Fruit fly (Drosophila melanogaster) whole organism, embryonic: ENCODE measurements around the gene CG9919.

Experiments used
- Ada2b ChIP-seq: fragments of 200-800 bp; sonication (Bioruptor generic); IDR thresholded peaks from 2 replicates; pipeline ENCODE4 v1.3.6; 2022; ENCODE audit warnings: missing biosample characterization, missing genetic modification characterization
- Atf-2 ChIP-seq: fragments of 200-800 bp; sonication (Bioruptor generic); optimal IDR thresholded peaks from 2 replicates; lab custom pipeline; 2016; ENCODE audit warnings: missing biosample characterization, missing genetic modification characterization
- Bdp1 ChIP-seq: fragments of 200-800 bp; sonication (Bioruptor generic); optimal IDR thresholded peaks from 3 replicates; lab custom pipeline; 2016; ENCODE audit warnings: missing biosample characterization, missing genetic modification characterization
- CG10321 ChIP-seq: fragments of 200-800 bp; sonication (Bioruptor generic); IDR thresholded peaks from 2 replicates; pipeline ENCODE4 v1.3.6; 2022; ENCODE audit warnings: missing biosample characterization, missing genetic modification characterization
- CG14667 ChIP-seq: fragments of 200-800 bp; sonication (Bioruptor generic); IDR thresholded peaks from 2 replicates; pipeline ENCODE4 v1.3.6; 2022; ENCODE audit warnings: missing biosample characterization, missing genetic modification characterization
- CG14860 ChIP-seq: fragments of 200-800 bp; sonication (Bioruptor generic); IDR thresholded peaks from 3 replicates; pipeline ENCODE4 v1.3.6; 2022; ENCODE audit warnings: missing biosample characterization, missing genetic modification characterization; ENCODE audit not compliant: partially characterized antibody
- CG1602 ChIP-seq: fragments of 200-800 bp; sonication (Bioruptor generic); optimal IDR thresholded peaks from 3 replicates; lab custom pipeline; 2016; ENCODE audit warnings: missing biosample characterization, missing genetic modification characterization
- CG17186 ChIP-seq: fragments of 200-800 bp; sonication (Bioruptor generic); optimal IDR thresholded peaks from 3 replicates; lab custom pipeline; 2017; ENCODE audit warnings: missing biosample characterization, missing genetic modification reagents, missing genetic modification characterization
- CG17359 ChIP-seq: fragments of 200-800 bp; sonication (Bioruptor generic); optimal IDR thresholded peaks from 3 replicates; lab custom pipeline; 2018; ENCODE audit warnings: missing biosample characterization, mild to moderate bottlenecking, missing genetic modification characterization, moderate library complexity
- CG2120 ChIP-seq: fragments of 200-800 bp; sonication (Bioruptor generic); optimal IDR thresholded peaks from 3 replicates; lab custom pipeline; 2016; ENCODE audit warnings: missing biosample characterization, missing genetic modification characterization
- CG31441 ChIP-seq: fragments of 200-800 bp; sonication (Bioruptor generic); IDR thresholded peaks from 2 replicates; pipeline ENCODE4 v1.3.6; 2022; ENCODE audit warnings: missing biosample characterization, missing genetic modification characterization
- CG34376 ChIP-seq: fragments of 200-800 bp; sonication (Bioruptor generic); optimal IDR thresholded peaks from 2 replicates; lab custom pipeline; 2018; ENCODE audit warnings: missing biosample characterization, mild to moderate bottlenecking, missing genetic modification characterization
- CG5953 ChIP-seq: fragments of 200-800 bp; sonication (Bioruptor generic); IDR thresholded peaks from 2 replicates; pipeline ENCODE4 v1.3.6; 2022; ENCODE audit warnings: missing biosample characterization, missing genetic modification characterization
- CG6689 ChIP-seq: fragments of 200-800 bp; sonication (Bioruptor generic); IDR thresholded peaks from 2 replicates; pipeline ENCODE4 v1.3.6; 2022; ENCODE audit warnings: missing biosample characterization, missing genetic modification characterization
- CG6813 ChIP-seq: fragments of 200-800 bp; sonication (Bioruptor generic); optimal IDR thresholded peaks from 2 replicates; lab custom pipeline; 2017; ENCODE audit warnings: missing biosample characterization, missing genetic modification characterization, mild to moderate bottlenecking, moderate library complexity, missing genetic modification reagents
- D ChIP-seq, 2 experiments: fragments of 200-800 bp in 1 of 2; fragments of >200 bp in 1 of 2; sonication (Bioruptor generic) in 1 of 2; optimal IDR thresholded peaks; 2 replicates in 1 of 2; 3 replicates in 1 of 2; lab custom pipeline; 2017; ENCODE audit warnings: mild to moderate bottlenecking in 1 of 2, missing biosample characterization in 1 of 2, missing genetic modification characterization in 1 of 2, missing genetic modification reagents in 1 of 2
- Dfd ChIP-seq, 2 experiments: fragments of >200 bp; optimal IDR thresholded peaks; 2 replicates each; lab custom pipeline; 2017; ENCODE audit warnings: missing biosample characterization in 2 of 2, missing genetic modification characterization in 2 of 2
- Dip2 ChIP-seq: fragments of 200-800 bp; sonication (Bioruptor generic); IDR thresholded peaks from 2 replicates; pipeline ENCODE4 v1.3.6; 2022; ENCODE audit warnings: missing biosample characterization, missing genetic modification characterization
- H15 ChIP-seq: fragments of 200-800 bp; sonication (Bioruptor generic); IDR thresholded peaks from 3 replicates; pipeline ENCODE4 v1.3.6; 2022; ENCODE audit warnings: missing biosample characterization, missing genetic modification characterization
- H2.0 ChIP-seq: fragments of 200-800 bp; sonication (Bioruptor generic); IDR thresholded peaks from 2 replicates; pipeline ENCODE4 v1.3.6; 2022; ENCODE audit warnings: missing biosample characterization, missing genetic modification characterization
- Hr39 ChIP-seq: fragments of >200 bp; optimal IDR thresholded peaks from 2 replicates; lab custom pipeline; 2017
- Hr78 ChIP-seq, 2 experiments: fragments of 200-800 bp in 1 of 2; fragments of >200 bp in 1 of 2; sonication (Bioruptor generic) in 1 of 2; optimal IDR thresholded peaks; 2 replicates each; lab custom pipeline; 2017 to 2019; ENCODE audit warnings: missing biosample characterization in 2 of 2, missing genetic modification characterization in 2 of 2, mild to moderate bottlenecking in 1 of 2, moderate library complexity in 1 of 2
- Hsf ChIP-seq: fragments of 200-800 bp; sonication (Bioruptor generic); optimal IDR thresholded peaks from 3 replicates; lab custom pipeline; 2016; ENCODE audit warnings: missing biosample characterization, missing genetic modification characterization
- Mad ChIP-seq: fragments of 200-800 bp; sonication (Bioruptor generic); optimal IDR thresholded peaks from 2 replicates; lab custom pipeline; 2016; ENCODE audit warnings: missing biosample characterization, missing genetic modification characterization
- Ptx1 ChIP-seq: fragments of 200-800 bp; sonication (Bioruptor generic); IDR thresholded peaks from 2 replicates; pipeline ENCODE4 v1.3.6; 2022; ENCODE audit warnings: missing biosample characterization, missing genetic modification characterization
- Sox100B ChIP-seq: fragments of 200-800 bp; sonication (Bioruptor generic); optimal IDR thresholded peaks from 3 replicates; lab custom pipeline; 2018; ENCODE audit warnings: missing biosample characterization, mild to moderate bottlenecking, missing genetic modification characterization
- Spps ChIP-seq: fragments of 200-800 bp; sonication (Bioruptor generic); optimal IDR thresholded peaks from 2 replicates; lab custom pipeline; 2018; ENCODE audit warnings: missing biosample characterization, mild to moderate bottlenecking, missing genetic modification characterization
- Sry-β ChIP-seq: fragments of 200-800 bp; sonication (Bioruptor generic); optimal IDR thresholded peaks from 2 replicates; lab custom pipeline; 2018; ENCODE audit warnings: missing biosample characterization, mild to moderate bottlenecking, missing genetic modification characterization, moderate library complexity
- Trl ChIP-seq, 3 experiments: fragments of >200 bp in 2 of 3; fragments of 200-800 bp in 1 of 3; sonication (Bioruptor generic) in 1 of 3; optimal IDR thresholded peaks; 2 replicates in 1 of 3; 3 replicates in 2 of 3; lab custom pipeline; 2016 to 2017; ENCODE audit warnings: missing biosample characterization in 1 of 3, missing genetic modification characterization in 1 of 3
- Usf ChIP-seq: fragments of 200-800 bp; sonication (Bioruptor generic); optimal IDR thresholded peaks from 2 replicates; lab custom pipeline; 2017; ENCODE audit warnings: missing genotype, missing biosample characterization, missing genetic modification characterization
- Xrp1 ChIP-seq: fragments of 200-800 bp; sonication (Bioruptor generic); IDR thresholded peaks from 2 replicates; pipeline ENCODE4 v1.3.6; 2022; ENCODE audit warnings: missing biosample characterization, missing genetic modification characterization
- cad ChIP-seq: fragments of >200 bp; optimal IDR thresholded peaks from 2 replicates; lab custom pipeline; 2017; ENCODE audit warnings: missing biosample characterization, missing genetic modification characterization
- corto ChIP-seq: fragments of 200-800 bp; sonication (Bioruptor generic); optimal IDR thresholded peaks from 2 replicates; lab custom pipeline; 2016; ENCODE audit warnings: missing biosample characterization, mild to moderate bottlenecking, missing genetic modification characterization, moderate library complexity
- gem ChIP-seq: fragments of 200-800 bp; sonication (Bioruptor generic); optimal IDR thresholded peaks from 2 replicates; lab custom pipeline; 2019; ENCODE audit warnings: missing biosample characterization, mild to moderate bottlenecking, missing genetic modification characterization, moderate library complexity
- hb ChIP-seq: fragments of 200-800 bp; sonication (Bioruptor generic); IDR thresholded peaks from 3 replicates; pipeline ENCODE4 v1.3.6; 2022; ENCODE audit warnings: missing biosample characterization, missing genetic modification characterization; ENCODE audit not compliant: partially characterized antibody
- her ChIP-seq: fragments of 200-800 bp; sonication (Bioruptor generic); optimal IDR thresholded peaks from 2 replicates; lab custom pipeline; 2016; ENCODE audit warnings: missing biosample characterization, missing genetic modification characterization
- hkb ChIP-seq, 2 experiments: fragments of 200-800 bp in 1 of 2; fragments of >200 bp in 1 of 2; sonication (Bioruptor generic) in 1 of 2; IDR thresholded peaks in 1 of 2; optimal IDR thresholded peaks in 1 of 2; 2 replicates each; pipeline versions ENCODE4 v1.3.6 to Lab custom; 2017 to 2022; ENCODE audit warnings: missing biosample characterization in 1 of 2, missing genetic modification characterization in 1 of 2
- lbe ChIP-seq: fragments of 200-800 bp; sonication (Bioruptor generic); optimal IDR thresholded peaks from 2 replicates; lab custom pipeline; 2016; ENCODE audit warnings: missing biosample characterization, mild to moderate bottlenecking, missing genetic modification characterization
- nerfin-1 ChIP-seq: fragments of 200-800 bp; sonication (Bioruptor generic); optimal IDR thresholded peaks from 3 replicates; lab custom pipeline; 2019; ENCODE audit warnings: missing biosample characterization, mild to moderate bottlenecking, missing genetic modification characterization, moderate library complexity
- pb ChIP-seq: fragments of 200-800 bp; sonication (Bioruptor generic); optimal IDR thresholded peaks from 3 replicates; lab custom pipeline; 2016; ENCODE audit warnings: missing biosample characterization, missing genetic modification characterization
- peb ChIP-seq: fragments of 200-800 bp; sonication (Bioruptor generic); IDR thresholded peaks from 2 replicates; pipeline ENCODE4 v1.3.6; 2022; ENCODE audit warnings: missing biosample characterization, missing genetic modification characterization
- phol ChIP-seq: fragments of 200-800 bp; sonication (Bioruptor generic); optimal IDR thresholded peaks from 3 replicates; lab custom pipeline; 2018; ENCODE audit warnings: missing biosample characterization, mild to moderate bottlenecking, missing genetic modification characterization, moderate library complexity
- rib ChIP-seq: fragments of 200-800 bp; sonication (Bioruptor generic); IDR thresholded peaks from 2 replicates; pipeline ENCODE4 v1.3.6; 2022; ENCODE audit warnings: missing biosample characterization, missing genetic modification characterization
- sens-2 ChIP-seq: fragments of 200-800 bp; sonication (Bioruptor generic); IDR thresholded peaks from 2 replicates; pipeline ENCODE4 v1.3.6; 2022; ENCODE audit warnings: missing biosample characterization, missing genetic modification characterization
- seq ChIP-seq: fragments of 200-800 bp; sonication (Bioruptor generic); IDR thresholded peaks from 2 replicates; pipeline ENCODE4 v1.3.6; 2022; ENCODE audit warnings: missing biosample characterization, missing genetic modification characterization
- so ChIP-seq: fragments of 200-800 bp; sonication (Bioruptor generic); IDR thresholded peaks from 3 replicates; pipeline ENCODE4 v1.3.6; 2022; ENCODE audit warnings: missing biosample characterization, missing genetic modification characterization
- sob ChIP-seq: fragments of 200-800 bp; sonication (Bioruptor generic); IDR thresholded peaks from 2 replicates; pipeline ENCODE4 v1.3.6; 2022; ENCODE audit warnings: missing biosample characterization, missing genetic modification characterization
- stc ChIP-seq: fragments of 200-800 bp; sonication (Bioruptor generic); IDR thresholded peaks from 2 replicates; pipeline ENCODE4 v1.3.6; 2022; ENCODE audit warnings: missing biosample characterization, missing genetic modification characterization
- z ChIP-seq: fragments of 200-800 bp; sonication (Bioruptor generic); IDR thresholded peaks from 3 replicates; pipeline ENCODE4 v1.3.6; 2022; ENCODE audit warnings: missing biosample characterization, missing genetic modification characterization

CG9919 gene

DNA sequence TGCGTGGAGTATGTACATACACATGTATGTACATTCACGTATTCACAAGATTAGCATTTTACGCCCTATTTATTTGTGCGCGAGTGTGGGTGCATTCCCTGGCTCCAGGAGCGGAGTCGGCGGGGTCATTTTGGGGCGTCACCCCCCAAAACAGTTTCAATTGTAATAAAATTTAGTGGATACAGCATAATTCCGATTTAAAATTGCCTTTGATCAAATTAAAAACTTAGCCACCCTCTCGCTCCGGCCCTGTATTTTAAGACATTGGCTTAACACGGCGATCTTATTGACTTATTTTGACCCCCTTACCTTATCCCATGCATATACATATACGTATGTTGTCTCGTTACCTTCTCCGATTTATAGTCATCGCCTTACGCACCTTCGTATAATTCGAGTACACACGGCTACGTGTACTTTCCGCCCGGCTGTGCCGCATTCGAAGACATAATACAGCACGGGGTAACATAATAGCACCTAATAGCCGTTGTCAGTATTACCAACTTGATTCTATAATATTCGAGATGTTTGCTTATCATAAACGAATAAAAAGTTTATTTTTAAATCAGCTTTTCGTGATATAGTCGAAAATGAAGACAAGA lies 51.1 kb downstream of the CG9919 start (continued):
- TF ChIP-seq hb (GFP tag; lab: Robert Waterston, UW) (no peak), Ada2b (peak; percentile 85), Hsf (GFP tag; lab: Kevin White, UChicago) (peak; percentile 81), phol (tag; lab: Kevin White, UChicago) (peak; percentile 82), hkb (optimal IDR thresholded peaks at IDR 0.05; lab: Kevin White, UChicago) (no peak), hkb (GFP tag; IDR thresholded peaks at IDR 0.05; lab: Robert Waterston, UW) (peak; percentile 85), cad (GFP tag; lab: Kevin White, UChicago) (no peak), peb (peak; percentile 88), z (GFP tag; lab: Robert Waterston, UW) (no peak), Ptx1 (peak; percentile 95), Hr39 (lab: Kevin White, UChicago) (no peak), Bdp1 (GFP tag; lab: Kevin White, UChicago) (peak; percentile 31), H15 (GFP tag; lab: Robert Waterston, UW) (peak; percentile 91), her (GFP tag; lab: Kevin White, UChicago) (peak; percentile 45), seq (GFP tag; lab: Robert Waterston, UW) (peak; percentile 87), CG14860 (no peak), Dip2 (peak; percentile 56; the same call in 1 of the 2 replicates), D (optimal IDR thresholded peaks at IDR 0.05; lab: Kevin White, UChicago) (no peak), D (GFP tag; optimal IDR thresholded peaks at IDR 0.05; lab: Kevin White, UChicago) (peak; percentile 70), CG34376 (GFP tag; lab: Kevin White, UChicago) (peak; percentile 41), pb (peak; percentile 65), sob (GFP tag; lab: Robert Waterston, UW) (peak; percentile 89), CG14667 (GFP tag; lab: Robert Waterston, UW) (peak; percentile 90), gem (tag; lab: Kevin White, UChicago) (peak; percentile 81), so (peak; percentile 75), sens-2 (peak; percentile 63; the same call in 1 of the 2 replicates), Xrp1 (peak; percentile 89), CG10321 (GFP tag; lab: Robert Waterston, UW) (peak; percentile 60), Sox100B (GFP tag; lab: Kevin White, UChicago) (peak; percentile 70), CG31441 (GFP tag; lab: Robert Waterston, UW) (peak; percentile 49), CG6689 (GFP tag; lab: Robert Waterston, UW) (peak; percentile 89), Trl (optimal IDR thresholded peaks at IDR 0.05; lab: Kevin White, UChicago) (no peak), Trl (GFP tag; optimal IDR thresholded peaks at IDR 0.05; lab: Kevin White, UChicago) (peak; percentile 89), Dfd (GFP tag; optimal IDR thresholded peaks at IDR 0.05; lab: Kevin White, UChicago) (no peak), Hr78 (GFP tag; optimal IDR thresholded peaks at IDR 0.05; lab: Kevin White, UChicago) (peak in 1 of 2 experiments; percentile 45), Sry-β (GFP tag; lab: Kevin White, UChicago) (no peak), CG17186 (peak; percentile 22), lbe (GFP tag; lab: Kevin White, UChicago) (peak; percentile 68), stc (GFP tag; lab: Robert Waterston, UW) (peak; percentile 81), rib (GFP tag; lab: Robert Waterston, UW) (peak; percentile 64), Mad (GFP tag; lab: Kevin White, UChicago) (peak; percentile 45), Spps (tag; lab: Kevin White, UChicago) (no peak), H2.0 (GFP tag; lab: Robert Waterston, UW) (peak; percentile 89), CG5953 (GFP tag; lab: Robert Waterston, UW) (peak; percentile 83), CG1602 (GFP tag; lab: Kevin White, UChicago) (peak; percentile 69), nerfin-1 (tag; lab: Kevin White, UChicago) (peak; percentile 58), Usf (GFP tag; lab: Kevin White, UChicago) (peak; percentile 68), CG17359 (tag; lab: Kevin White, UChicago) (peak; percentile 76), CG6813 (GFP tag; lab: Kevin White, UChicago) (peak; percentile 46), CG2120 (peak; percentile 83), Atf-2 (GFP tag; lab: Kevin White, UChicago) (peak; percentile 75), corto (GFP tag; lab: Kevin White, UChicago) (no peak)
